Fruit fly (Drosophila melanogaster) whole organism, prepupa: ENCODE measurements around the gene CG44044.

Experiments
- CG10631 ChIP-seq: fragments of 200-800 bp; sonication (Bioruptor generic); optimal IDR thresholded peaks from 2 replicates; lab custom pipeline; 2016; ENCODE audit warnings: missing biosample characterization, missing genetic modification characterization
- CG10669 ChIP-seq: fragments of 200-800 bp; sonication (Bioruptor generic); optimal IDR thresholded peaks from 3 replicates; lab custom pipeline; 2018; ENCODE audit warnings: missing biosample characterization, mild to moderate bottlenecking, missing genetic modification characterization, moderate library complexity
- CG11762 ChIP-seq: fragments of 200-800 bp; sonication (Bioruptor generic); optimal IDR thresholded peaks from 3 replicates; lab custom pipeline; 2016; ENCODE audit warnings: missing biosample characterization, missing genetic modification characterization; ENCODE audit not compliant: insufficient read depth
- CG11902 ChIP-seq: fragments of 200-800 bp; sonication (Bioruptor generic); optimal IDR thresholded peaks from 3 replicates; lab custom pipeline; 2016; ENCODE audit warnings: missing biosample characterization, missing genetic modification characterization
- CG15336 ChIP-seq: fragments of 200-800 bp; sonication (Bioruptor generic); IDR thresholded peaks from 2 replicates; pipeline ENCODE4 v1.3.6; 2022; ENCODE audit warnings: missing biosample characterization, missing genetic modification characterization
- CG1621 ChIP-seq: fragments of 200-800 bp; sonication (Bioruptor generic); optimal IDR thresholded peaks from 3 replicates; lab custom pipeline; 2018; ENCODE audit warnings: missing biosample characterization, mild to moderate bottlenecking, missing genetic modification characterization
- CG16779 ChIP-seq: fragments of 200-800 bp; sonication (Bioruptor generic); optimal IDR thresholded peaks from 3 replicates; lab custom pipeline; 2017; ENCODE audit warnings: missing biosample characterization, mild to moderate bottlenecking, missing genetic modification characterization
- CG3032 ChIP-seq: fragments of 200-800 bp; optimal IDR thresholded peaks from 2 replicates; lab custom pipeline; 2019; ENCODE audit warnings: missing biosample characterization, mild to moderate bottlenecking, missing genetic modification characterization, moderate library complexity
- CG32006 ChIP-seq: fragments of 200-800 bp; sonication (Bioruptor generic); optimal IDR thresholded peaks from 3 replicates; lab custom pipeline; 2017; ENCODE audit warnings: missing biosample characterization, mild to moderate bottlenecking, missing genetic modification characterization
- CG3919 ChIP-seq: fragments of 200-800 bp; sonication (Bioruptor generic); optimal IDR thresholded peaks from 3 replicates; lab custom pipeline; 2016; ENCODE audit warnings: missing biosample characterization, missing genetic modification characterization
- CG6163 ChIP-seq: fragments of 200-800 bp; sonication (Bioruptor generic); IDR thresholded peaks from 3 replicates; pipeline ENCODE4 v1.3.6; 2022; ENCODE audit warnings: missing biosample characterization, missing genetic modification characterization
- CG6792 ChIP-seq: fragments of 200-800 bp; sonication (Bioruptor generic); optimal IDR thresholded peaks from 3 replicates; lab custom pipeline; 2016; ENCODE audit warnings: missing biosample characterization, missing genetic modification characterization
- CG7368 ChIP-seq: fragments of 200-800 bp; sonication (Bioruptor generic); optimal IDR thresholded peaks from 3 replicates; lab custom pipeline; 2016; ENCODE audit warnings: missing biosample characterization, missing genetic modification characterization
- CG8119 ChIP-seq: fragments of 200-800 bp; sonication (Bioruptor generic); IDR thresholded peaks from 3 replicates; pipeline ENCODE4 v1.3.6; 2022; ENCODE audit warnings: missing biosample characterization, missing genetic modification characterization
- CG8319 ChIP-seq: fragments of 200-800 bp; sonication (Bioruptor generic); optimal IDR thresholded peaks from 3 replicates; lab custom pipeline; 2016; ENCODE audit warnings: missing biosample characterization, missing genetic modification characterization
- CG9139 ChIP-seq: fragments of 200-800 bp; sonication (Bioruptor generic); optimal IDR thresholded peaks from 3 replicates; lab custom pipeline; 2017; ENCODE audit warnings: missing biosample characterization, mild to moderate bottlenecking, missing genetic modification characterization
- Eip75B ChIP-seq: fragments of 200-800 bp; sonication (Bioruptor generic); optimal IDR thresholded peaks from 3 replicates; lab custom pipeline; 2016; ENCODE audit warnings: missing biosample characterization, missing genetic modification characterization
- Eip78C ChIP-seq: fragments of 200-800 bp; sonication (Bioruptor generic); peaks from one replicate; lab custom pipeline; 2016; ENCODE audit warnings: missing biosample characterization, missing genetic modification characterization
- Ets96B ChIP-seq: fragments of 200-800 bp; optimal IDR thresholded peaks from 2 replicates; lab custom pipeline; 2019; ENCODE audit warnings: missing biosample characterization, mild to moderate bottlenecking, missing genetic modification characterization, moderate library complexity
- Gug ChIP-seq: fragments of 200-800 bp; sonication (Bioruptor generic); IDR thresholded peaks from 2 replicates; pipeline ENCODE4 v1.3.6; 2022; ENCODE audit warnings: missing biosample characterization, missing genetic modification characterization
- Hr39 ChIP-seq: fragments of 200-800 bp; sonication (Bioruptor generic); optimal IDR thresholded peaks from 2 replicates; lab custom pipeline; 2016; ENCODE audit warnings: missing biosample characterization, missing genetic modification characterization
- Hr4 ChIP-seq: fragments of 200-800 bp; sonication (Bioruptor generic); optimal IDR thresholded peaks from 3 replicates; lab custom pipeline; 2016; ENCODE audit warnings: missing biosample characterization, missing genetic modification characterization
- Lpt ChIP-seq: fragments of 200-800 bp; sonication (Bioruptor generic); optimal IDR thresholded peaks from 3 replicates; lab custom pipeline; 2016; ENCODE audit warnings: missing biosample characterization, missing genetic modification characterization
- Met ChIP-seq: fragments of 200-800 bp; sonication (Bioruptor generic); optimal IDR thresholded peaks from 3 replicates; lab custom pipeline; 2016; ENCODE audit warnings: missing biosample characterization, missing genetic modification characterization
- OdsH ChIP-seq: fragments of 200-800 bp; sonication (Bioruptor generic); optimal IDR thresholded peaks from 3 replicates; lab custom pipeline; 2016; ENCODE audit warnings: missing biosample characterization, missing genetic modification characterization
- Sox14 ChIP-seq: fragments of 200-800 bp; sonication (Bioruptor generic); optimal IDR thresholded peaks from 3 replicates; lab custom pipeline; 2016; ENCODE audit warnings: missing biosample characterization, missing genetic modification characterization
- Sox15 ChIP-seq: fragments of 200-800 bp; sonication (Bioruptor generic); optimal IDR thresholded peaks from 3 replicates; lab custom pipeline; 2016; ENCODE audit warnings: missing biosample characterization, missing genetic modification characterization
- acj6 ChIP-seq: fragments of 200-800 bp; sonication (Bioruptor generic); optimal IDR thresholded peaks from 3 replicates; lab custom pipeline; 2016; ENCODE audit warnings: missing biosample characterization, missing genetic modification characterization
- dsx ChIP-seq: fragments of 200-800 bp; optimal IDR thresholded peaks from 3 replicates; lab custom pipeline; 2019; ENCODE audit warnings: missing biosample characterization, mild to moderate bottlenecking, missing genetic modification characterization, moderate library complexity; ENCODE audit not compliant: poor library complexity, severe bottlenecking
- eg ChIP-seq: fragments of 200-800 bp; sonication (Bioruptor generic); IDR thresholded peaks from 3 replicates; pipeline ENCODE4 v1.3.6; 2022; ENCODE audit warnings: missing biosample characterization, missing genetic modification characterization
- fd59A ChIP-seq: fragments of 200-800 bp; sonication (Bioruptor generic); optimal IDR thresholded peaks from 2 replicates; lab custom pipeline; 2017; ENCODE audit warnings: missing biosample characterization, mild to moderate bottlenecking, missing genetic modification characterization, missing genetic modification reagents
- fd85E ChIP-seq: fragments of 200-800 bp; sonication (Bioruptor generic); optimal IDR thresholded peaks from 3 replicates; lab custom pipeline; 2016; ENCODE audit warnings: missing biosample characterization, missing genetic modification characterization
- fkh ChIP-seq: fragments of 200-800 bp; sonication (Bioruptor generic); optimal IDR thresholded peaks from 3 replicates; lab custom pipeline; 2017; ENCODE audit warnings: missing biosample characterization, mild to moderate bottlenecking, missing genetic modification characterization, moderate library complexity
- net ChIP-seq: fragments of 200-800 bp; sonication (Bioruptor generic); optimal IDR thresholded peaks from 3 replicates; lab custom pipeline; 2016; ENCODE audit warnings: missing biosample characterization, missing genetic modification characterization
- salr ChIP-seq, 2 experiments: fragments of 200-800 bp; sonication (Bioruptor generic); optimal IDR thresholded peaks; 3 replicates each; lab custom pipeline; 2016 to 2018; ENCODE audit warnings: missing biosample characterization in 2 of 2, missing genetic modification characterization in 2 of 2, mild to moderate bottlenecking in 1 of 2
- spab ChIP-seq: fragments of 200-800 bp; sonication (Bioruptor generic); optimal IDR thresholded peaks from 2 replicates; lab custom pipeline; 2017; ENCODE audit warnings: missing biosample characterization, mild to moderate bottlenecking, missing genetic modification characterization, missing genetic modification reagents
- ss ChIP-seq, 2 experiments: fragments of 200-800 bp; sonication (Bioruptor generic); optimal IDR thresholded peaks; 2 replicates in 1 of 2; 3 replicates in 1 of 2; lab custom pipeline; 2017 to 2018; ENCODE audit warnings: mild to moderate bottlenecking in 2 of 2, missing biosample characterization in 2 of 2, missing genetic modification characterization in 2 of 2, moderate library complexity in 1 of 2
- topi ChIP-seq: fragments of 200-800 bp; sonication (Bioruptor generic); optimal IDR thresholded peaks from 3 replicates; lab custom pipeline; 2016; ENCODE audit warnings: missing biosample characterization, missing genetic modification characterization
- vri ChIP-seq: fragments of 200-800 bp; sonication (Bioruptor generic); optimal IDR thresholded peaks from 3 replicates; lab custom pipeline; 2016; ENCODE audit warnings: missing biosample characterization, mild to moderate bottlenecking, missing genetic modification characterization

The CG44044 gene

DNA sequence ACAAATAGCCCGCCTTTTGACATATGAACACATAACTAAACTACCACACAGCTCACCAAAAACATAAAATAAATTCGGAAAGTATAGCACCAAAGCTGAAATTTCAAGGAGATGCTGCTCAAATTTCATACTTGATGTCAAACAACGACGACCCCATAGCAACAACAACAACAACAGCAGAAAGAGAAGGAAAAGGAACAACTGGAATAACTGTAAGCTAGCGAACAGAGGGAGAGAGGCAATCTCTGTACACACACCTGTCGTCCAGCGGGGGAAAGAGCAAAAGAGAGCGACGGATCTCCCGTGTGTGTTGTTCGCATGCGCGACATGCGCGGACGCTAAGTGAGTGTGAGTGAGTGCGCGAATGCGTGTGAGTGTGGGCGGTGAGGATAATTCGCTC, 47.1 kb upstream of the CG44044 start:
- TF ChIP-seq ss (GFP tag; optimal IDR thresholded peaks at IDR 0.05; lab: Kevin White, UChicago) (peak in 1 of 2 experiments; percentile 62), fkh (GFP tag; lab: Kevin White, UChicago) (peak; percentile 36), dsx (GFP tag; lab: Kevin White, UChicago) (peak; percentile 5), Met (no peak), CG6163 (GFP tag; lab: Robert Waterston, UW) (peak; percentile 61; the same call in 1 of the 3 replicates)

DNA sequence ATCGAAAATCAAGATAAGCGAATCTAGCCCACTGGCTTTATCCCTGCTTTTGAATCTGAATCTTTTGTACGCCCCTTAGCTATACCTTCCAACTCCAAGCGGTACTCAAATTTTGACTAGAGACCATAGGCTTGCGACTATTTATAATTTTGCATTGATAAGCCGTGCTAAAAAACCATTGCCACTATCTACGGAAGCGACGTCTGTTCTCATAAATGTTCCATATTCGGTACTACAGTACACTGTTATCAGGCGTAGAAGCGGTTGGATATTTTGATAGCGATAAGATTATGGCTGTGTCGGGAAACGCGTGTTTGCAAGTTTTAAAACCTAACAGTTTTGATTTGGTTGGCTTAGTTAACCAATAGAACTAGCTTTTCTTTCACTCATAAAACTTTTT, 46.3 kb upstream of the CG44044 start:
- no peak for TF ChIP-seq CG8319 (GFP tag; lab: Kevin White, UChicago)
- TF ChIP-seq CG3919 (GFP tag; lab: Kevin White, UChicago) = no peak
- TF ChIP-seq CG1621 (tag; lab: Kevin White, UChicago) = no peak
- TF ChIP-seq eg (GFP tag; lab: Robert Waterston, UW) = no peak
- TF ChIP-seq fd59A (GFP tag; lab: Kevin White, UChicago) = no peak
- TF ChIP-seq, all 60 proteins: peak for 0

dm6 chr3R:16275890-16276619, 45.6 kb upstream of the CG44044 start:
- no peak for TF ChIP-seq CG3032 (tag; lab: Kevin White, UChicago)
- TF ChIP-seq CG8119 (GFP tag; lab: Robert Waterston, UW) = no peak; the same call in 2 of the 3 replicates
- no peak for TF ChIP-seq CG11762 (GFP tag; lab: Kevin White, UChicago)
- no peak for TF ChIP-seq Eip75B
- TF ChIP-seq CG15336 (GFP tag; lab: Robert Waterston, UW) = peak; percentile 15; the same call in 1 of the 2 replicates
- TF ChIP-seq vri (GFP tag; lab: Kevin White, UChicago) = no peak
- TF ChIP-seq Eip78C = peak; percentile 28
- no peak for TF ChIP-seq net (GFP tag; lab: Kevin White, UChicago)
- no peak for TF ChIP-seq topi (GFP tag; lab: Kevin White, UChicago)
- no peak for TF ChIP-seq fd85E (GFP tag; lab: Kevin White, UChicago)
- no peak for TF ChIP-seq CG1621 (tag; lab: Kevin White, UChicago)
- no peak for TF ChIP-seq Sox14 (GFP tag; lab: Kevin White, UChicago)
- TF ChIP-seq acj6 (GFP tag; lab: Kevin White, UChicago) = no peak
- peak; percentile 92 for TF ChIP-seq fkh (GFP tag; lab: Kevin White, UChicago)
- TF ChIP-seq Sox15 (GFP tag; lab: Kevin White, UChicago) = no peak
- TF ChIP-seq CG6792 = no peak
- no peak for TF ChIP-seq fd59A (GFP tag; lab: Kevin White, UChicago)
- 0 out of 3 replicates have a peak, but pooled peaks have one; percentile 4 for TF ChIP-seq eg (GFP tag; lab: Robert Waterston, UW)
- TF ChIP-seq, all 60 proteins: peak for 4

dm6 chr3R:16276992-16277391, 44.6 kb upstream of the CG44044 start:
- TF ChIP-seq CG15336 (GFP tag; lab: Robert Waterston, UW) (peak; percentile 39; the same call in 1 of the 2 replicates), CG11902 (GFP tag; lab: Kevin White, UChicago) (no peak), Eip75B (peak; percentile 26), Hr4 (GFP tag; lab: Kevin White, UChicago) (peak; percentile 34), Eip78C (peak; percentile 68), CG32006 (GFP tag; lab: Kevin White, UChicago) (no peak), Lpt (GFP tag; lab: Kevin White, UChicago) (no peak), CG11762 (GFP tag; lab: Kevin White, UChicago) (no peak), Ets96B (tag; lab: Kevin White, UChicago) (peak; percentile 12), net (GFP tag; lab: Kevin White, UChicago) (no peak)

DNA sequence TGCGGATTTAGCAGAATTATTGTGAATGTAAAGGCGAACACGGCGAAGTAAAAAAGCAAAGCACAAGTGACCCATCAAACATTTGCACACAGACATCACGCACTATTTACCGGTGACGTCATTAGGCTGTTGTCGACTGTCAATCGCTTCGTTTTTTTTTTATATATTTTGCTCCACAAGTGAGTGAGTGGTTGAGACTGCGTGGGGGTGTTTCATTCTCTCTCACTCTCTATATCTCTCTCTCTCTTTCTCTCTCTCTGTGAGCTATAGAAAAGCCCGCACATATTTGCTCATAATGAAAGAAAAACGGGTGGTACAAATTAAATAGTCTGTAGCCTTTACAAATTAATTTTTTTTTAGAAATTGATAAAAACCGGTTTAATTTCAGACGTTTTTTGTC, 44.1 kb upstream of the CG44044 start:
- TF ChIP-seq Eip75B (no peak), dsx (GFP tag; lab: Kevin White, UChicago) (no peak), spab (GFP tag; lab: Kevin White, UChicago) (no peak), salr (GFP tag; optimal IDR thresholded peaks at IDR 0.05; lab: Kevin White, UChicago) (no peak), Hr39 (GFP tag; lab: Kevin White, UChicago) (no peak), acj6 (GFP tag; lab: Kevin White, UChicago) (no peak), Gug (GFP tag; lab: Robert Waterston, UW) (no peak), Ets96B (tag; lab: Kevin White, UChicago) (no peak), fd85E (GFP tag; lab: Kevin White, UChicago) (no peak), CG7368 (GFP tag; lab: Kevin White, UChicago) (no peak), net (GFP tag; lab: Kevin White, UChicago) (no peak), CG11762 (GFP tag; lab: Kevin White, UChicago) (no peak), CG9139 (GFP tag; lab: Kevin White, UChicago) (no peak), CG3919 (GFP tag; lab: Kevin White, UChicago) (no peak), OdsH (GFP tag; lab: Kevin White, UChicago) (no peak), CG10631 (GFP tag; lab: Kevin White, UChicago) (no peak), Sox15 (GFP tag; lab: Kevin White, UChicago) (no peak), CG6163 (GFP tag; lab: Robert Waterston, UW) (no peak), CG16779 (tag; lab: Kevin White, UChicago) (no peak), CG10669 (GFP tag; lab: Kevin White, UChicago) (no peak), CG15336 (GFP tag; lab: Robert Waterston, UW) (0 out of 2 replicates have a peak, but pooled peaks have one; percentile 8), CG11902 (GFP tag; lab: Kevin White, UChicago) (no peak)
